Worm (Caenorhabditis elegans) whole organism, late embryonic: ENCODE results near the gene orc-1.

ENCODE experiments used
- F13H6.1 ChIP-seq: sonication (generic microtip); optimal IDR thresholded peaks from 2 replicates; lab custom pipeline; 2016; ENCODE audit warnings: missing genetic modification characterization, missing compliant biosample characterization
- Y22D7AL.16 ChIP-seq: sonication (generic microtip); optimal IDR thresholded peaks from 2 replicates; lab custom pipeline; 2016; ENCODE audit warnings: missing genetic modification characterization, missing compliant biosample characterization
- ceh-14 ChIP-seq: sonication (generic microtip); optimal IDR thresholded peaks from 2 replicates; lab custom pipeline; 2016; ENCODE audit warnings: missing genotype, missing genetic modification characterization, missing compliant biosample characterization
- dmd-4 ChIP-seq: sonication (generic microtip); optimal IDR thresholded peaks from 2 replicates; lab custom pipeline; 2016; ENCODE audit warnings: borderline replicate concordance, missing genetic modification characterization, missing compliant biosample characterization
- elt-4 ChIP-seq: sonication (generic microtip); optimal IDR thresholded peaks from 2 replicates; lab custom pipeline; 2016; ENCODE audit warnings: missing genetic modification characterization, missing compliant biosample characterization
- fkh-10 ChIP-seq: fragments of 150-350 bp; optimal IDR thresholded peaks from 2 replicates; lab custom pipeline; 2014; ENCODE audit warnings: missing biosample characterization, missing genetic modification reagents, missing genetic modification characterization
- nhr-11 ChIP-seq: fragments of 150-350 bp; optimal IDR thresholded peaks from 2 replicates; lab custom pipeline; 2014; ENCODE audit warnings: missing biosample characterization, missing genetic modification characterization
- nhr-232 ChIP-seq: sonication (generic microtip); optimal IDR thresholded peaks from 2 replicates; lab custom pipeline; 2016; ENCODE audit warnings: missing genetic modification characterization, missing compliant biosample characterization

DNA sequence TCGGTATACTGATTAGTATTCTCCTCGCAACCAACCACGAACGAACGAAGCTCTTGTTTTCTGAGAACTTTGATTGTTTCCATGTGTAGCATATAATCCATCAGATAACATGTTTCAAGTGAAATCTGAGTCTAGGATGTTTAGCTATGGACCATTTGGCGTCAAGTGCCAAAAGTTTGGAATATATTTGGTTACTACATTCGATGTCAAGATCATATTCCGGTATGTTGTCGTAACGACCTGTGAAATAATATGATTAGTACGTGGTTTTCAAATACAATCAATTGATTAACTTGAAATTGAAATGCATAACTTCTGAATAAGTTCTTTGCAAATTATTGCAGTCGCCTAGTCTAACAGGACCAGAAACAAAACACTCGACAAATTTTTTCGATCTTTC, 48.1 kb downstream of the orc-1 start, which contains the start of gene Y39A1A.17:
- TF ChIP-seq fkh-10 (GFP tag; lab: Kevin White, UChicago) (no peak), elt-4 (tag; lab: Kevin White, UChicago) (no peak), ceh-14 (no peak), nhr-232 (tag; lab: Kevin White, UChicago) (no peak), dmd-4 (tag; lab: Kevin White, UChicago) (no peak), Y22D7AL.16 (no peak), F13H6.1 (tag; lab: Kevin White, UChicago) (no peak), nhr-11 (tag; lab: Kevin White, UChicago) (no peak)
